Worm (Caenorhabditis elegans): ENCODE measurements around the gene C25G6.1.

Gene C25G6.1

ce11 chrX:1232074-1232473 is 38.6 kb upstream of the C25G6.1 start:
- TF ChIP-seq ceh-20 (GFP tag; IDR thresholded peaks at IDR 0.05) = no peak
- TF ChIP-seq ama-1 (optimal IDR thresholded peaks at IDR 0.05) = no peak
- no peak for TF ChIP-seq unc-39 (tag; optimal IDR thresholded peaks at IDR 0.05)
- TF ChIP-seq egl-27 (tag; optimal IDR thresholded peaks at IDR 0.05) = no peak
- TF ChIP-seq nhr-237 (tag; optimal IDR thresholded peaks at IDR 0.05) = no peak
- peak; percentile 17 for TF ChIP-seq nhr-28 (tag; optimal IDR thresholded peaks at IDR 0.05)

ce11 chrX:1233889-1234288 is 36.8 kb upstream of the C25G6.1 start:
- TF ChIP-seq Y48G9A.11 (GFP tag; IDR thresholded peaks at IDR 0.05) (0 out of 2 replicates have a peak, but pooled peaks have one; percentile 13), snpc-1.2 (GFP tag; IDR thresholded peaks at IDR 0.05) (peak; percentile 68), ceh-44 (GFP tag; IDR thresholded peaks at IDR 0.05) (0 out of 2 replicates have a peak, but pooled peaks have one; percentile 18), egl-43 (GFP tag; IDR thresholded peaks at IDR 0.05) (peak; percentile 68), vab-7 (GFP tag; IDR thresholded peaks at IDR 0.05) (0 out of 2 replicates have a peak, but pooled peaks have one; percentile 21)

ce11 chrX:1238803-1239202 is 31.9 kb upstream of the C25G6.1 start, which contains the start of gene C25G6.3:
Gene C25G6.3 (minus strand): TSS chrX:1238903.
- TF ChIP-seq hlh-11 (tag; optimal IDR thresholded peaks at IDR 0.05) = no peak
- TF ChIP-seq ZK546.5 (tag; optimal IDR thresholded peaks at IDR 0.05) = no peak
- no peak for TF ChIP-seq ces-1 (GFP tag; optimal IDR thresholded peaks at IDR 0.05)
- no peak for TF ChIP-seq nhr-76 (tag; optimal IDR thresholded peaks at IDR 0.05)
- no peak for TF ChIP-seq dmd-6 (GFP tag; IDR thresholded peaks at IDR 0.05)
- TF ChIP-seq nhr-28 (tag; optimal IDR thresholded peaks at IDR 0.05) = no peak
- no peak for TF ChIP-seq unc-130 (GFP tag; optimal IDR thresholded peaks at IDR 0.05)
- TF ChIP-seq lin-29 (GFP tag; IDR thresholded peaks at IDR 0.05) = no peak
- TF ChIP-seq madf-9 (GFP tag; conservative IDR thresholded peaks at IDR 0.05) = no peak
- TF ChIP-seq lin-15B (tag; optimal IDR thresholded peaks at IDR 0.05) = no peak
- TF ChIP-seq ceh-82 (tag; optimal IDR thresholded peaks at IDR 0.05) = no peak

ce11 chrX:1242763-1243162 is 27.9 kb upstream of the C25G6.1 start:
- no peak for TF ChIP-seq lin-1 (GFP tag; IDR thresholded peaks at IDR 0.05)
- TF ChIP-seq gei-8 (GFP tag; optimal IDR thresholded peaks at IDR 0.05) = no peak

ce11 chrX:1244235-1244634 is 26.5 kb upstream of the C25G6.1 start:
- TF ChIP-seq php-3 (GFP tag; IDR thresholded peaks at IDR 0.05) (no peak), T26A8.4 (GFP tag; IDR thresholded peaks at IDR 0.05) (no peak), nhr-102 (tag; optimal IDR thresholded peaks at IDR 0.05) (no peak), unc-130 (GFP tag; optimal IDR thresholded peaks at IDR 0.05) (no peak), tra-1 (GFP tag; IDR thresholded peaks at IDR 0.05) (no peak), daf-19 (GFP tag; conservative IDR thresholded peaks at IDR 0.05) (no peak), mep-1 (tag; optimal IDR thresholded peaks at IDR 0.05) (no peak), nhr-237 (tag; optimal IDR thresholded peaks at IDR 0.05) (no peak), hlh-30 (tag; optimal IDR thresholded peaks at IDR 0.05; ENCODE audit: insufficient read depth) (peak; percentile 23), aha-1 (tag) (peak; percentile 93), zag-1 (tag; optimal IDR thresholded peaks at IDR 0.05) (no peak), hmg-1.1 (GFP tag; IDR thresholded peaks at IDR 0.05) (peak; percentile 42; the same call in 1 of the 2 replicates), rbr-2 (tag; optimal IDR thresholded peaks at IDR 0.05) (no peak), F26F4.8 (GFP tag; conservative IDR thresholded peaks at IDR 0.05) (no peak), mdl-1 (tag; optimal IDR thresholded peaks at IDR 0.05) (peak in 1 of 2 experiments; percentile 50), F37D6.2 (tag; optimal IDR thresholded peaks at IDR 0.05) (no peak), daf-8 (GFP tag; IDR thresholded peaks at IDR 0.05) (no peak), lin-38 (GFP tag; IDR thresholded peaks at IDR 0.05) (no peak), mxl-2 (GFP tag; conservative IDR thresholded peaks at IDR 0.05) (no peak), ctbp-1 (GFP tag; IDR thresholded peaks at IDR 0.05) (no peak), egl-43 (GFP tag; IDR thresholded peaks at IDR 0.05) (peak; percentile 66), ceh-44 (GFP tag; IDR thresholded peaks at IDR 0.05) (0 out of 2 replicates have a peak, but pooled peaks have one; percentile 51), duxl-1 (tag; optimal IDR thresholded peaks at IDR 0.05; ENCODE audit: poor library complexity) (no peak)

Data from whole organism, L4 larva.